Worm (Caenorhabditis elegans) whole organism, L2 larva: ENCODE measurements around the gene atgp-2.

Source experiments
- C34F6.9 ChIP-seq: fragments of 150-350 bp; optimal IDR thresholded peaks from 2 replicates; lab custom pipeline; 2014; ENCODE audit warnings: missing biosample characterization, missing genetic modification characterization
- F13H6.1 ChIP-seq: sonication (generic microtip); optimal IDR thresholded peaks from 2 replicates; lab custom pipeline; 2016; ENCODE audit warnings: missing genetic modification characterization, missing compliant biosample characterization
- R02D3.7 ChIP-seq: fragments of 150-350 bp; optimal IDR thresholded peaks from 2 replicates; lab custom pipeline; 2014; ENCODE audit warnings: missing biosample characterization, missing genetic modification characterization
- Y55F3AM.14 ChIP-seq: fragments of 200-800 bp; sonication (Bioruptor generic); optimal IDR thresholded peaks from 2 replicates; lab custom pipeline; 2018; ENCODE audit warnings: mild to moderate bottlenecking, missing genetic modification characterization, missing compliant biosample characterization
- alr-1 ChIP-seq: fragments of 150-350 bp; optimal IDR thresholded peaks from 2 replicates; lab custom pipeline; 2014; ENCODE audit warnings: missing biosample characterization, missing genetic modification characterization
- aly-2 ChIP-seq: fragments of 150-350 bp; optimal IDR thresholded peaks from 2 replicates; lab custom pipeline; 2014; ENCODE audit warnings: missing biosample characterization, missing genetic modification characterization
- blmp-1 ChIP-seq: sonication (generic microtip); optimal IDR thresholded peaks from 2 replicates; lab custom pipeline; 2017; ENCODE audit warnings: missing genetic modification characterization, mild to moderate bottlenecking, missing compliant biosample characterization, antibody characterized with exemption, moderate library complexity; ENCODE audit not compliant: insufficient read depth
- ceh-16 ChIP-seq: fragments of 150-350 bp; optimal IDR thresholded peaks from 2 replicates; lab custom pipeline; 2014; ENCODE audit warnings: missing biosample characterization, missing genetic modification characterization
- ceh-82 ChIP-seq: fragments of 150-350 bp; optimal IDR thresholded peaks from 2 replicates; lab custom pipeline; 2014; ENCODE audit warnings: missing biosample characterization, missing genetic modification characterization
- crh-2 ChIP-seq: sonication (generic microtip); optimal IDR thresholded peaks from 2 replicates; lab custom pipeline; 2017; ENCODE audit warnings: missing biosample characterization, missing genetic modification characterization
- egl-27 ChIP-seq: sonication (generic microtip); optimal IDR thresholded peaks from 3 replicates; lab custom pipeline; 2017; ENCODE audit warnings: missing biosample characterization, missing genetic modification reagents, missing genetic modification characterization
- fos-1 ChIP-seq: fragments of 150-350 bp; optimal IDR thresholded peaks from 2 replicates; lab custom pipeline; 2014; ENCODE audit warnings: missing biosample characterization, missing genetic modification characterization
- gmeb-1 ChIP-seq: fragments of 150-350 bp; optimal IDR thresholded peaks from 2 replicates; lab custom pipeline; 2014; ENCODE audit warnings: missing biosample characterization, missing genetic modification characterization
- lin-11 ChIP-seq: fragments of 150-350 bp; sonication (generic microtip); optimal IDR thresholded peaks from 2 replicates; lab custom pipeline; 2014; ENCODE audit warnings: missing biosample characterization, missing genetic modification characterization, inconsistent platforms, mixed read lengths
- lin-13 ChIP-seq: fragments of 150-350 bp; optimal IDR thresholded peaks from 2 replicates; lab custom pipeline; 2014; ENCODE audit warnings: missing biosample characterization, missing genetic modification reagents, missing genetic modification characterization
- lin-39 ChIP-seq: fragments of 150-350 bp; optimal IDR thresholded peaks from 2 replicates; lab custom pipeline; 2014; ENCODE audit warnings: missing biosample characterization, missing genetic modification reagents, missing genetic modification characterization
- lsy-2 ChIP-seq, 2 experiments: fragments of 150-350 bp in 1 of 2; sonication (generic microtip) in 1 of 2; optimal IDR thresholded peaks; 2 replicates each; lab custom pipeline; 2014 to 2017; ENCODE audit warnings: missing biosample characterization in 2 of 2, missing genetic modification characterization in 2 of 2
- mdl-1 ChIP-seq, 2 experiments: fragments of 150-350 bp in 1 of 2; sonication (generic microtip) in 1 of 2; optimal IDR thresholded peaks; 2 replicates each; lab custom pipeline; 2017; ENCODE audit warnings: missing biosample characterization in 2 of 2, missing genetic modification characterization in 2 of 2
- nhr-10 ChIP-seq: sonication (generic microtip); optimal IDR thresholded peaks from 2 replicates; lab custom pipeline; 2017; ENCODE audit warnings: missing biosample characterization, missing genetic modification characterization
- nhr-11 ChIP-seq: fragments of 150-350 bp; optimal IDR thresholded peaks from 2 replicates; lab custom pipeline; 2014; ENCODE audit warnings: missing biosample characterization, missing genetic modification characterization
- nhr-12 ChIP-seq: fragments of 150-350 bp; optimal IDR thresholded peaks from 2 replicates; lab custom pipeline; 2014; ENCODE audit warnings: missing biosample characterization, missing genetic modification characterization
- nhr-129 ChIP-seq: fragments of 150-350 bp; optimal IDR thresholded peaks from 2 replicates; lab custom pipeline; 2014; ENCODE audit warnings: missing biosample characterization, missing genetic modification characterization
- nhr-21 ChIP-seq: fragments of 150-350 bp; optimal IDR thresholded peaks from 2 replicates; lab custom pipeline; 2014; ENCODE audit warnings: missing biosample characterization, missing genetic modification characterization
- nhr-23 ChIP-seq: fragments of 150-350 bp; optimal IDR thresholded peaks from 2 replicates; lab custom pipeline; 2014; ENCODE audit warnings: missing biosample characterization, missing genetic modification reagents, missing genetic modification characterization
- nhr-237 ChIP-seq: fragments of 150-350 bp; optimal IDR thresholded peaks from 2 replicates; lab custom pipeline; 2014; ENCODE audit warnings: missing biosample characterization, missing genetic modification characterization
- nhr-25 ChIP-seq: fragments of 150-350 bp; sonication (generic microtip); optimal IDR thresholded peaks from 3 replicates; lab custom pipeline; 2014; ENCODE audit warnings: missing biosample characterization, missing genetic modification characterization
- sem-4 ChIP-seq: fragments of 150-350 bp; optimal IDR thresholded peaks from 2 replicates; lab custom pipeline; 2014; ENCODE audit warnings: missing biosample characterization, missing genetic modification reagents, missing genetic modification characterization
- skn-1 ChIP-seq: sonication (generic microtip); optimal IDR thresholded peaks from 2 replicates; lab custom pipeline; 2017; ENCODE audit warnings: missing biosample characterization, missing genetic modification characterization
- sma-3 ChIP-seq: sonication (generic microtip); optimal IDR thresholded peaks from 2 replicates; lab custom pipeline; 2016; ENCODE audit warnings: missing genetic modification reagents, missing genetic modification characterization, missing compliant biosample characterization
- sma-9 ChIP-seq, 2 experiments: fragments of 150-350 bp in 1 of 2; sonication (generic microtip) in 1 of 2; optimal IDR thresholded peaks; 2 replicates each; lab custom pipeline; 2014 to 2016; ENCODE audit warnings: missing genetic modification characterization in 2 of 2, mild to moderate bottlenecking in 1 of 2, missing biosample characterization in 1 of 2, missing compliant biosample characterization in 1 of 2, missing genetic modification reagents in 1 of 2, moderate library complexity in 1 of 2
- unc-39 ChIP-seq: fragments of 150-350 bp; optimal IDR thresholded peaks from 2 replicates; lab custom pipeline; 2014; ENCODE audit warnings: missing biosample characterization, missing genetic modification characterization
- unc-55 ChIP-seq: fragments of 150-350 bp; sonication (generic microtip); optimal IDR thresholded peaks from 3 replicates; lab custom pipeline; 2014; ENCODE audit warnings: missing biosample characterization, missing genetic modification reagents, missing genetic modification characterization
- ztf-1 ChIP-seq: fragments of 200-800 bp; sonication (Bioruptor generic); conservative IDR thresholded peaks from 2 replicates; pipeline ENCODE4 v1.3.6; 2022; ENCODE audit warnings: missing genetic modification characterization, missing compliant biosample characterization
- ztf-11 ChIP-seq: sonication (generic microtip); optimal IDR thresholded peaks from 2 replicates; lab custom pipeline; 2017; ENCODE audit warnings: missing biosample characterization, missing genetic modification characterization
- ztf-4 ChIP-seq: fragments of 150-350 bp; optimal IDR thresholded peaks from 2 replicates; lab custom pipeline; 2014; ENCODE audit warnings: missing biosample characterization, missing genetic modification characterization

atgp-2 gene

ce11 chrII:14643983-14644382 is at the start of gene atgp-2:
atgp-2 (minus strand) TSS chrII:14644083.
- no peak for TF ChIP-seq lin-39 (tag; lab: Kevin White, UChicago)
- TF ChIP-seq blmp-1, result no peak
- peak; percentile 45 for TF ChIP-seq sma-9 (GFP tag; optimal IDR thresholded peaks at IDR 0.05; lab: Kevin White, UChicago)
- no peak for TF ChIP-seq sma-9 (tag; optimal IDR thresholded peaks at IDR 0.05; lab: Kevin White, UChicago)
- TF ChIP-seq nhr-129 (tag; lab: Kevin White, UChicago), result no peak
- no peak for TF ChIP-seq lin-11 (tag; lab: Kevin White, UChicago)
- no peak for TF ChIP-seq nhr-237 (tag; lab: Kevin White, UChicago)
- no peak for TF ChIP-seq aly-2
- TF ChIP-seq nhr-21 (tag; lab: Kevin White, UChicago), result no peak
- TF ChIP-seq nhr-11 (tag; lab: Kevin White, UChicago), result no peak

ce11 chrII:14684377-14684776 is 40.5 kb upstream of the atgp-2 start, which contains the start of gene unc-52:
unc-52 (minus strand) TSS chrII:14684456.
- TF ChIP-seq nhr-129 (tag; lab: Kevin White, UChicago) (no peak), F13H6.1 (tag; lab: Kevin White, UChicago) (peak; percentile 34), skn-1 (tag; lab: Kevin White, UChicago) (no peak)

- TF ChIP-seq skn-1 (tag; lab: Kevin White, UChicago) (no peak), aly-2 (no peak)
Observed at ce11 chrII:14683646-14684045, 39.8 kb upstream of the atgp-2 start.

- TF ChIP-seq lin-11 (tag; lab: Kevin White, UChicago) (no peak), nhr-129 (tag; lab: Kevin White, UChicago) (no peak)
Observed at ce11 chrII:14678157-14678556, 34.3 kb upstream of the atgp-2 start, which contains the start of gene hhat-1. hhat-1 (plus strand) TSS chrII:14678457.

ce11 chrII:14673636-14674035 is 29.8 kb upstream of the atgp-2 start:
- TF ChIP-seq mdl-1 (tag; optimal IDR thresholded peaks at IDR 0.05; lab: Kevin White, UChicago) (no peak), ztf-1 (GFP tag; lab: Robert Waterston, UW) (no peak), R02D3.7 (tag; lab: Kevin White, UChicago) (no peak), sma-9 (GFP tag; optimal IDR thresholded peaks at IDR 0.05; lab: Kevin White, UChicago) (peak; percentile 8), sma-9 (tag; optimal IDR thresholded peaks at IDR 0.05; lab: Kevin White, UChicago) (no peak), lin-11 (tag; lab: Kevin White, UChicago) (no peak), nhr-21 (tag; lab: Kevin White, UChicago) (peak; percentile 47), blmp-1 (peak; percentile 65), lin-39 (tag; lab: Kevin White, UChicago) (no peak), sma-3 (GFP tag; lab: Kevin White, UChicago) (peak; percentile 60), alr-1 (tag; lab: Kevin White, UChicago) (no peak), nhr-25 (tag; lab: Kevin White, UChicago) (peak; percentile 61), fos-1 (tag; lab: Kevin White, UChicago) (peak; percentile 42), crh-2 (tag; lab: Kevin White, UChicago) (no peak), sem-4 (tag; lab: Kevin White, UChicago) (no peak), ztf-4 (tag; lab: Kevin White, UChicago) (no peak)

ce11 chrII:14672095-14672494 is 28.2 kb upstream of the atgp-2 start:
- TF ChIP-seq egl-27 (tag; lab: Kevin White, UChicago), result no peak
- no peak for TF ChIP-seq Y55F3AM.14 (GFP tag; lab: Kevin White, UChicago)
- TF ChIP-seq sma-9 (GFP tag; optimal IDR thresholded peaks at IDR 0.05; lab: Kevin White, UChicago), result peak; percentile 5
- TF ChIP-seq sma-9 (tag; optimal IDR thresholded peaks at IDR 0.05; lab: Kevin White, UChicago), result no peak

ce11 chrII:14670175-14670574 is 26.3 kb upstream of the atgp-2 start:
- TF ChIP-seq unc-39 (tag; lab: Kevin White, UChicago) (no peak), nhr-129 (tag; lab: Kevin White, UChicago) (peak; percentile 41)

- no peak for TF ChIP-seq nhr-23 (tag; lab: Kevin White, UChicago)
- TF ChIP-seq ceh-16 (tag; lab: Kevin White, UChicago), result no peak
- no peak for TF ChIP-seq C34F6.9 (tag; lab: Kevin White, UChicago)
- no peak for TF ChIP-seq R02D3.7 (tag; lab: Kevin White, UChicago)
- TF ChIP-seq nhr-10, result no peak
- no peak for TF ChIP-seq ztf-11 (tag; lab: Kevin White, UChicago)
- no peak for TF ChIP-seq lsy-2 (tag; optimal IDR thresholded peaks at IDR 0.05; lab: Kevin White, UChicago)
- no peak for TF ChIP-seq nhr-237 (tag; lab: Kevin White, UChicago)
- TF ChIP-seq gmeb-1 (tag; lab: Kevin White, UChicago), result no peak
- TF ChIP-seq skn-1 (tag; lab: Kevin White, UChicago), result no peak
- TF ChIP-seq ceh-82, result no peak
- no peak for TF ChIP-seq crh-2 (tag; lab: Kevin White, UChicago)
- TF ChIP-seq lin-13 (GFP tag; lab: Kevin White, UChicago), result no peak
- TF ChIP-seq lin-39 (tag; lab: Kevin White, UChicago), result no peak
- TF ChIP-seq nhr-12 (tag; lab: Kevin White, UChicago), result no peak
- no peak for TF ChIP-seq unc-55 (GFP tag; lab: Kevin White, UChicago)
- TF ChIP-seq blmp-1, result no peak
- no peak for TF ChIP-seq fos-1 (tag; lab: Kevin White, UChicago)
- no peak for TF ChIP-seq nhr-129 (tag; lab: Kevin White, UChicago)
Observed at ce11 chrII:14668608-14669007, 24.7 kb upstream of the atgp-2 start.
